Fruit fly (Drosophila melanogaster) whole organism, embryonic: Measurements from ENCODE around the gene CG33107.

Experiments used
- Atf6 ChIP-seq: fragments of 200-800 bp; sonication (Bioruptor generic); IDR thresholded peaks from 2 replicates; pipeline ENCODE4 v1.3.6; 2022; ENCODE audit warnings: missing biosample characterization, missing genetic modification characterization
- CG10209 ChIP-seq: fragments of 200-800 bp; sonication (Bioruptor generic); optimal IDR thresholded peaks from 3 replicates; lab custom pipeline; 2017; ENCODE audit warnings: missing biosample characterization, mild to moderate bottlenecking, missing genetic modification characterization, missing genetic modification reagents
- CG10431 ChIP-seq: fragments of 200-800 bp; sonication (Bioruptor generic); optimal IDR thresholded peaks from 3 replicates; lab custom pipeline; 2018; ENCODE audit warnings: missing biosample characterization, mild to moderate bottlenecking, missing genetic modification characterization
- CG10543 ChIP-seq: fragments of 200-800 bp; sonication (Bioruptor generic); optimal IDR thresholded peaks from 3 replicates; lab custom pipeline; 2017; ENCODE audit warnings: missing biosample characterization, mild to moderate bottlenecking, missing genetic modification characterization, moderate library complexity
- CG10654 ChIP-seq: fragments of 200-800 bp; sonication (Bioruptor generic); optimal IDR thresholded peaks from 2 replicates; lab custom pipeline; 2016; ENCODE audit warnings: missing biosample characterization, missing genetic modification characterization
- CG14710 ChIP-seq: fragments of 200-800 bp; sonication (Bioruptor generic); optimal IDR thresholded peaks from 3 replicates; lab custom pipeline; 2019; ENCODE audit warnings: missing biosample characterization, mild to moderate bottlenecking, missing genetic modification characterization, moderate library complexity
- CG14965 ChIP-seq: fragments of 200-800 bp; sonication (Bioruptor generic); optimal IDR thresholded peaks from 2 replicates; lab custom pipeline; 2016; ENCODE audit warnings: missing biosample characterization, missing genetic modification characterization, borderline replicate concordance
- CG15011 ChIP-seq: fragments of 200-800 bp; sonication (Bioruptor generic); optimal IDR thresholded peaks from 3 replicates; lab custom pipeline; 2018; ENCODE audit warnings: missing biosample characterization, mild to moderate bottlenecking, missing genetic modification characterization
- CG1529 ChIP-seq: fragments of 200-800 bp; sonication (Bioruptor generic); optimal IDR thresholded peaks from 3 replicates; lab custom pipeline; 2018; ENCODE audit warnings: missing biosample characterization, missing genetic modification characterization
- CG18262 ChIP-seq: fragments of 200-800 bp; optimal IDR thresholded peaks from 3 replicates; lab custom pipeline; 2019; ENCODE audit warnings: missing biosample characterization, mild to moderate bottlenecking, missing genetic modification characterization, moderate library complexity
- CG2116 ChIP-seq: fragments of 200-800 bp; sonication (Bioruptor generic); optimal IDR thresholded peaks from 3 replicates; lab custom pipeline; 2018; ENCODE audit warnings: missing biosample characterization, mild to moderate bottlenecking, missing genetic modification characterization
- CG2889 ChIP-seq: fragments of 200-800 bp; sonication (Bioruptor generic); IDR thresholded peaks from 3 replicates; pipeline ENCODE4 v1.3.6; 2022; ENCODE audit warnings: missing biosample characterization, missing genetic modification characterization
- CG32532 ChIP-seq: fragments of 200-800 bp; sonication (Bioruptor generic); IDR thresholded peaks from 2 replicates; pipeline ENCODE4 v1.3.6; 2022; ENCODE audit warnings: missing biosample characterization, missing genetic modification characterization
- CG3407 ChIP-seq: fragments of 200-800 bp; sonication (Bioruptor generic); optimal IDR thresholded peaks from 2 replicates; lab custom pipeline; 2018; ENCODE audit warnings: missing biosample characterization, mild to moderate bottlenecking, missing genetic modification characterization
- CG4282 ChIP-seq: fragments of 200-800 bp; sonication (Bioruptor generic); optimal IDR thresholded peaks from 2 replicates; lab custom pipeline; 2016; ENCODE audit warnings: missing biosample characterization, missing genetic modification characterization
- CG4707 ChIP-seq: fragments of 200-800 bp; sonication (Bioruptor generic); optimal IDR thresholded peaks from 2 replicates; lab custom pipeline; 2018; ENCODE audit warnings: missing biosample characterization, mild to moderate bottlenecking, missing genetic modification characterization, moderate library complexity
- CG5953 ChIP-seq: fragments of 200-800 bp; sonication (Bioruptor generic); IDR thresholded peaks from 2 replicates; pipeline ENCODE4 v1.3.6; 2022; ENCODE audit warnings: missing biosample characterization, missing genetic modification characterization
- CG6683 ChIP-seq: fragments of 200-800 bp; sonication (Bioruptor generic); optimal IDR thresholded peaks from 2 replicates; lab custom pipeline; 2017; ENCODE audit warnings: missing biosample characterization, mild to moderate bottlenecking, missing genetic modification characterization, missing genetic modification reagents
- CG6854 ChIP-seq: fragments of 200-800 bp; sonication (Bioruptor generic); optimal IDR thresholded peaks from 3 replicates; lab custom pipeline; 2017; ENCODE audit warnings: missing biosample characterization, mild to moderate bottlenecking, missing genetic modification characterization
- CG7745 ChIP-seq: fragments of 200-800 bp; sonication (Bioruptor generic); optimal IDR thresholded peaks from 2 replicates; lab custom pipeline; 2018; ENCODE audit warnings: missing biosample characterization, mild to moderate bottlenecking, missing genetic modification characterization, moderate library complexity
- CG9817 ChIP-seq: fragments of 200-800 bp; sonication (Bioruptor generic); optimal IDR thresholded peaks from 2 replicates; lab custom pipeline; 2018; ENCODE audit warnings: missing biosample characterization, mild to moderate bottlenecking, missing genetic modification characterization, moderate library complexity
- CHES-1-like ChIP-seq: fragments of 200-800 bp; sonication (Bioruptor generic); optimal IDR thresholded peaks from 2 replicates; lab custom pipeline; 2016; ENCODE audit warnings: missing biosample characterization, missing genetic modification characterization
- Dll ChIP-seq: fragments of 200-800 bp; sonication (Bioruptor generic); IDR thresholded peaks from 4 replicates; pipeline ENCODE4 v1.3.6; 2022; ENCODE audit warnings: missing biosample characterization, missing genetic modification characterization; ENCODE audit not compliant: partially characterized antibody
- Doc2 ChIP-seq: fragments of 200-800 bp; sonication (Bioruptor generic); IDR thresholded peaks from 2 replicates; pipeline ENCODE4 v1.3.6; 2022; ENCODE audit warnings: missing biosample characterization, missing genetic modification characterization
- E2f2 ChIP-seq: fragments of 200-800 bp; sonication (Bioruptor generic); IDR thresholded peaks from 2 replicates; pipeline ENCODE4 v1.3.6; 2022; ENCODE audit warnings: missing biosample characterization, missing genetic modification characterization
- Fer1 ChIP-seq: fragments of 200-800 bp; sonication (Bioruptor generic); optimal IDR thresholded peaks from 2 replicates; lab custom pipeline; 2017; ENCODE audit warnings: missing biosample characterization, mild to moderate bottlenecking, missing genetic modification characterization
- Hey ChIP-seq: fragments of 200-800 bp; sonication (Bioruptor generic); optimal IDR thresholded peaks from 3 replicates; lab custom pipeline; 2018; ENCODE audit warnings: missing biosample characterization, mild to moderate bottlenecking, missing genetic modification characterization
- HmgZ ChIP-seq: fragments of 200-800 bp; sonication (Bioruptor generic); optimal IDR thresholded peaks from 2 replicates; lab custom pipeline; 2018; ENCODE audit warnings: missing biosample characterization, mild to moderate bottlenecking, missing genetic modification characterization
- Meics ChIP-seq: fragments of 200-800 bp; sonication (Bioruptor generic); optimal IDR thresholded peaks from 2 replicates; lab custom pipeline; 2017; ENCODE audit warnings: missing biosample characterization, mild to moderate bottlenecking, missing genetic modification characterization
- Nf-YB ChIP-seq: fragments of 200-800 bp; sonication (Bioruptor generic); optimal IDR thresholded peaks from 3 replicates; lab custom pipeline; 2019; ENCODE audit warnings: missing biosample characterization, mild to moderate bottlenecking, missing genetic modification characterization, moderate library complexity
- NfI ChIP-seq: fragments of 200-800 bp; sonication (Bioruptor generic); optimal IDR thresholded peaks from 3 replicates; lab custom pipeline; 2018; ENCODE audit warnings: missing biosample characterization, mild to moderate bottlenecking, missing genetic modification characterization, moderate library complexity
- Vsx1 ChIP-seq: fragments of 200-800 bp; sonication (Bioruptor generic); optimal IDR thresholded peaks from 2 replicates; lab custom pipeline; 2017; ENCODE audit warnings: missing biosample characterization, mild to moderate bottlenecking, missing genetic modification characterization, missing genetic modification reagents
- ato ChIP-seq: fragments of 200-800 bp; sonication (Bioruptor generic); IDR thresholded peaks from 2 replicates; pipeline ENCODE4 v1.3.6; 2022; ENCODE audit warnings: missing biosample characterization, missing genetic modification characterization; ENCODE audit not compliant: partially characterized antibody
- br ChIP-seq: fragments of >200 bp; optimal IDR thresholded peaks from 2 replicates; lab custom pipeline; 2017
- croc ChIP-seq: fragments of 200-800 bp; sonication (Bioruptor generic); conservative IDR thresholded peaks from 3 replicates; pipeline ENCODE4 v1.3.6; 2022; ENCODE audit warnings: missing biosample characterization, missing genetic modification characterization
- dati ChIP-seq: fragments of 200-800 bp; sonication (Bioruptor generic); IDR thresholded peaks from 2 replicates; pipeline ENCODE4 v1.3.6; 2022; ENCODE audit warnings: missing biosample characterization, missing genetic modification characterization
- fd3F ChIP-seq: fragments of 200-800 bp; sonication (Bioruptor generic); optimal IDR thresholded peaks from 2 replicates; lab custom pipeline; 2018; ENCODE audit warnings: missing biosample characterization, mild to moderate bottlenecking, missing genetic modification characterization, moderate library complexity
- fd64A ChIP-seq: fragments of 200-800 bp; sonication (Bioruptor generic); optimal IDR thresholded peaks from 3 replicates; lab custom pipeline; 2018; ENCODE audit warnings: missing biosample characterization, mild to moderate bottlenecking, missing genetic modification characterization
- insv ChIP-seq, 2 experiments: fragments of 200-800 bp; sonication (Bioruptor generic); optimal IDR thresholded peaks; 3 replicates each; lab custom pipeline; 2016 to 2018; ENCODE audit warnings: missing biosample characterization in 2 of 2, missing genetic modification characterization in 2 of 2
- nerfin-1 ChIP-seq: fragments of 200-800 bp; sonication (Bioruptor generic); optimal IDR thresholded peaks from 3 replicates; lab custom pipeline; 2019; ENCODE audit warnings: missing biosample characterization, mild to moderate bottlenecking, missing genetic modification characterization, moderate library complexity
- oc ChIP-seq: fragments of 200-800 bp; sonication (Bioruptor generic); optimal IDR thresholded peaks from 2 replicates; lab custom pipeline; 2018; ENCODE audit warnings: missing biosample characterization, mild to moderate bottlenecking, missing genetic modification characterization, moderate library complexity
- phol ChIP-seq: fragments of 200-800 bp; sonication (Bioruptor generic); optimal IDR thresholded peaks from 3 replicates; lab custom pipeline; 2018; ENCODE audit warnings: missing biosample characterization, mild to moderate bottlenecking, missing genetic modification characterization, moderate library complexity
- psq ChIP-seq: fragments of 200-800 bp; sonication (Bioruptor generic); optimal IDR thresholded peaks from 2 replicates; lab custom pipeline; 2017; ENCODE audit warnings: missing biosample characterization, missing genetic modification characterization
- seq ChIP-seq: fragments of 200-800 bp; sonication (Bioruptor generic); IDR thresholded peaks from 2 replicates; pipeline ENCODE4 v1.3.6; 2022; ENCODE audit warnings: missing biosample characterization, missing genetic modification characterization
- slp2 ChIP-seq: fragments of 200-800 bp; sonication (Bioruptor generic); optimal IDR thresholded peaks from 2 replicates; lab custom pipeline; 2016; ENCODE audit warnings: missing biosample characterization, missing genetic modification characterization
- stwl ChIP-seq: fragments of 200-800 bp; sonication (Bioruptor generic); optimal IDR thresholded peaks from 3 replicates; lab custom pipeline; 2018; ENCODE audit warnings: missing biosample characterization, mild to moderate bottlenecking, missing genetic modification characterization, moderate library complexity
- tll ChIP-seq, 2 experiments: fragments of 200-800 bp in 1 of 2; fragments of >200 bp in 1 of 2; sonication (Bioruptor generic) in 1 of 2; optimal IDR thresholded peaks; 2 replicates each; lab custom pipeline; 2017 to 2019; ENCODE audit warnings: missing biosample characterization in 2 of 2, missing genetic modification characterization in 2 of 2, mild to moderate bottlenecking in 1 of 2, moderate library complexity in 1 of 2
- trh ChIP-seq: fragments of 200-800 bp; sonication (Bioruptor generic); optimal IDR thresholded peaks from 2 replicates; lab custom pipeline; 2016; ENCODE audit warnings: missing biosample characterization, missing genetic modification characterization
- yki ChIP-seq: fragments of >200 bp; optimal IDR thresholded peaks from 3 replicates; lab custom pipeline; 2018
- zfh2 ChIP-seq: fragments of 200-800 bp; sonication (Bioruptor generic); optimal IDR thresholded peaks from 2 replicates; lab custom pipeline; 2016; ENCODE audit warnings: missing biosample characterization, missing genetic modification characterization

Gene CG33107

DNA sequence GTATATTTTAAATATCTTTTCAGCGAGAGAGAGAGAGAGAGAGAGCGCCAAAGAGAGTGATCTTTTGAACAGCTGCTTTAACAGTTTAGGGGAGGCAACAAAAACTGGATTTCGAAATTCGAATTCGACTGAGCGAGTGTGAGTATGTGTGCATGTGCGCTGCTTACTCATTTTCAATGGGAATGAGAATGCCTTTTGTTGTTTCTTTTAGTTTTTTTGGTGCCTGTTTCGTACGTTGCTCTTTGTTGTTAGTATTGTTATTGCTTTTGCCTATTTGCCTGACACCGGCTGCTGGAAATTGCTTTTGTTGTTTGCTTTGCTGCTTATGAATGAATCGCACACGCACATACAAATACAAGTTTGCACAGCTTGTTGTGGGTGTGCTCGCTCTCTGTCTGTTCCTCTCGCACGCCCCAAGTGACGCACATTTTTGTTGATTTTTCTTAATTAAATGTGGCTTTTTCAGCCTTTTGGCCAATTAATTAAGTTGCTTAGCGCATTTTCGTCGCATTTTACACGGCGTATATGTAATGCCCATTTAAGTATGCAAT lies 42.4 kb upstream of the CG33107 start:
- TF ChIP-seq CG6854 (peak; percentile 36), br (lab: Kevin White, UChicago) (no peak), CG14965 (GFP tag; lab: Kevin White, UChicago) (peak; percentile 30), CG2116 (GFP tag; lab: Kevin White, UChicago) (peak; percentile 11), CG10209 (peak; percentile 64), croc (no peak), nerfin-1 (tag; lab: Kevin White, UChicago) (peak; percentile 4), NfI (GFP tag; lab: Kevin White, UChicago) (peak; percentile 19), CG4707 (GFP tag; lab: Kevin White, UChicago) (peak; percentile 50), CG15011 (GFP tag; lab: Kevin White, UChicago) (peak; percentile 62), seq (GFP tag; lab: Robert Waterston, UW) (peak; percentile 69; the same call in 1 of the 2 replicates), CG32532 (GFP tag; lab: Robert Waterston, UW) (no peak), insv (GFP tag; optimal IDR thresholded peaks at IDR 0.05; lab: Kevin White, UChicago) (peak in 1 of 2 experiments; percentile 85), slp2 (GFP tag; lab: Kevin White, UChicago) (peak; percentile 18), CG18262 (tag; lab: Kevin White, UChicago) (peak; percentile 16), dati (GFP tag; lab: Robert Waterston, UW) (no peak), psq (GFP tag; lab: Kevin White, UChicago) (peak; percentile 67), Fer1 (GFP tag; lab: Kevin White, UChicago) (peak; percentile 68), CG4282 (GFP tag; lab: Kevin White, UChicago) (peak; percentile 11), E2f2 (GFP tag; lab: Robert Waterston, UW) (peak; percentile 27; the same call in 1 of the 2 replicates), CHES-1-like (peak; percentile 79), Vsx1 (GFP tag; lab: Kevin White, UChicago) (peak; percentile 79), oc (tag; lab: Kevin White, UChicago) (no peak), Dll (GFP tag; lab: Robert Waterston, UW) (0 out of 4 replicates have a peak, but pooled peaks have one; percentile 16), yki (lab: Kevin White, UChicago) (peak; percentile 83), fd3F (GFP tag; lab: Kevin White, UChicago) (peak; percentile 25), Meics (GFP tag; lab: Kevin White, UChicago) (peak; percentile 73), CG6683 (GFP tag; lab: Kevin White, UChicago) (peak; percentile 59), CG14710 (tag; lab: Kevin White, UChicago) (peak; percentile 14), CG1529 (GFP tag; lab: Kevin White, UChicago) (peak; percentile 3), CG3407 (peak; percentile 60), CG2889 (GFP tag; lab: Robert Waterston, UW) (no peak), CG5953 (GFP tag; lab: Robert Waterston, UW) (no peak), zfh2 (GFP tag; lab: Kevin White, UChicago) (peak; percentile 13), CG10654 (GFP tag; lab: Kevin White, UChicago) (peak; percentile 11), tll (GFP tag; optimal IDR thresholded peaks at IDR 0.05; lab: Kevin White, UChicago) (peak in 1 of 2 experiments; percentile 33), HmgZ (tag; lab: Kevin White, UChicago) (peak; percentile 77), fd64A (GFP tag; lab: Kevin White, UChicago) (peak; percentile 68), Hey (tag; lab: Kevin White, UChicago) (peak; percentile 21), Nf-YB (GFP tag; lab: Kevin White, UChicago) (peak; percentile 18), CG10431 (GFP tag; lab: Kevin White, UChicago) (no peak), trh (GFP tag; lab: Kevin White, UChicago) (no peak), Doc2 (GFP tag; lab: Robert Waterston, UW) (no peak), CG9817 (peak; percentile 12), phol (tag; lab: Kevin White, UChicago) (no peak), stwl (no peak), ato (GFP tag; lab: Robert Waterston, UW) (no peak), CG7745 (tag; lab: Kevin White, UChicago) (peak; percentile 86), CG10543 (peak; percentile 82), Atf6 (peak; percentile 82)
